Worm (Caenorhabditis elegans): ENCODE measurements around the gene C26D10.7.

DNA sequence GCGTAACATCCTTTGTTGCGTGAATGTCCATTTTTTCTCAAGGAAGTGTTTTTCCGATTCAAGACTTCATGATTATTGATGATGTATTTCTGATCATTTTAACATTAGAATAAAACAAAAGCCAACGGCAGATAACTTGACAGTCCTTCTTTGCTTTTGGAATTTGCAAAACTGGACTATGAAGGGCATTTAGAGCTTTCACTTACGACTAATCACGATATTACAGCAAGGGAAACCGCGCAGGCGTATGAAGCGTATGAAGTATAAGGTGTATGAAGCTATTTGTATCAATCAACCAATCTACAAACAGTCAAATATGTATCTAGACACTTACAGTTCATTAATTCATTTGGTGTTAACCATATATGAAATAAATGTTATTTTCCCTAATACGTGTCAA lies 44.0 kb downstream of the C26D10.7 start:
- TF ChIP-seq ztf-23 (GFP tag; IDR thresholded peaks at IDR 0.05) (no peak), klf-2 (GFP tag; conservative IDR thresholded peaks at IDR 0.05) (no peak), cog-1 (tag; optimal IDR thresholded peaks at IDR 0.05) (no peak), T22C8.4 (GFP tag; IDR thresholded peaks at IDR 0.05) (no peak), flt-1 (GFP tag; IDR thresholded peaks at IDR 0.05) (no peak), med-1 (GFP tag; optimal IDR thresholded peaks at IDR 0.05; ENCODE audit: insufficient read depth) (no peak)

Data from whole organism, midembryonic.